Fruit fly (Drosophila melanogaster) whole organism, prepupa: ENCODE results near the gene Cnep1r2.

ENCODE experiments used
- CG11294 ChIP-seq: fragments of 200-800 bp; sonication (Bioruptor generic); IDR thresholded peaks from 2 replicates; pipeline ENCODE4 v1.3.6; 2022; ENCODE audit warnings: missing biosample characterization, missing genetic modification characterization
- CG11762 ChIP-seq: fragments of 200-800 bp; sonication (Bioruptor generic); optimal IDR thresholded peaks from 3 replicates; lab custom pipeline; 2016; ENCODE audit warnings: missing biosample characterization, missing genetic modification characterization; ENCODE audit not compliant: insufficient read depth
- CG4318 ChIP-seq: fragments of 200-800 bp; sonication (Bioruptor generic); optimal IDR thresholded peaks from 3 replicates; lab custom pipeline; 2017; ENCODE audit warnings: missing biosample characterization, mild to moderate bottlenecking, missing genetic modification characterization
- Hr39 ChIP-seq: fragments of 200-800 bp; sonication (Bioruptor generic); optimal IDR thresholded peaks from 2 replicates; lab custom pipeline; 2016; ENCODE audit warnings: missing biosample characterization, missing genetic modification characterization
- OdsH ChIP-seq: fragments of 200-800 bp; sonication (Bioruptor generic); optimal IDR thresholded peaks from 3 replicates; lab custom pipeline; 2016; ENCODE audit warnings: missing biosample characterization, missing genetic modification characterization

- TF ChIP-seq OdsH (GFP tag; lab: Kevin White, UChicago) = peak; percentile 98
- TF ChIP-seq CG11762 (GFP tag; lab: Kevin White, UChicago) = peak; percentile 97
- TF ChIP-seq CG4318 (GFP tag; lab: Kevin White, UChicago) = peak; percentile 99
- TF ChIP-seq Hr39 (GFP tag; lab: Kevin White, UChicago) = peak; percentile 91
- TF ChIP-seq CG11294 = peak; percentile 93
Observed at dm6 chr3L:10682725-10683367, 44.9 kb downstream of the Cnep1r2 start.
